Worm (Caenorhabditis elegans): Measurements from ENCODE around the gene C23H3.2.

- TF ChIP-seq ztf-29 (GFP tag; IDR thresholded peaks at IDR 0.05), result no peak
- no peak for TF ChIP-seq med-1 (GFP tag; optimal IDR thresholded peaks at IDR 0.05; ENCODE audit: insufficient read depth)
- no peak for TF ChIP-seq cog-1 (tag; optimal IDR thresholded peaks at IDR 0.05)
These were observed 32.8 kb upstream of the C23H3.2 start, which contains the start of gene F23F1.4 for ce11 chrII:28283-28682.
